Fruit fly (Drosophila melanogaster) whole organism, embryonic: ENCODE measurements around the gene Zyx.

Experiments used
- Bteb2 ChIP-seq: fragments of 200-800 bp; sonication (Bioruptor generic); optimal IDR thresholded peaks from 2 replicates; lab custom pipeline; 2016; ENCODE audit warnings: missing biosample characterization, missing genetic modification characterization
- CG10267 ChIP-seq: fragments of 200-800 bp; sonication (Bioruptor generic); optimal IDR thresholded peaks from 2 replicates; lab custom pipeline; 2018; ENCODE audit warnings: missing biosample characterization, mild to moderate bottlenecking, missing genetic modification characterization, moderate library complexity
- CG10366 ChIP-seq: fragments of 200-800 bp; sonication (Bioruptor generic); IDR thresholded peaks from 2 replicates; pipeline ENCODE4 v1.3.6; 2022; ENCODE audit warnings: missing biosample characterization, missing genetic modification characterization
- CG10565 ChIP-seq: fragments of 200-800 bp; sonication (Bioruptor generic); optimal IDR thresholded peaks from 3 replicates; lab custom pipeline; 2016; ENCODE audit warnings: missing biosample characterization, mild to moderate bottlenecking, missing genetic modification characterization
- CG11093 ChIP-seq: fragments of 200-800 bp; sonication (Bioruptor generic); IDR thresholded peaks from 3 replicates; pipeline ENCODE4 v1.3.6; 2022; ENCODE audit warnings: missing biosample characterization, missing genetic modification characterization
- CG12219 ChIP-seq: fragments of 200-800 bp; sonication (Bioruptor generic); optimal IDR thresholded peaks from 3 replicates; lab custom pipeline; 2018; ENCODE audit warnings: missing biosample characterization, mild to moderate bottlenecking, missing genetic modification characterization
- CG13296 ChIP-seq: fragments of 200-800 bp; sonication (Bioruptor generic); optimal IDR thresholded peaks from 3 replicates; lab custom pipeline; 2018; ENCODE audit warnings: missing biosample characterization, mild to moderate bottlenecking, missing genetic modification characterization
- CG13894 ChIP-seq: fragments of 200-800 bp; sonication (Bioruptor generic); optimal IDR thresholded peaks from 3 replicates; lab custom pipeline; 2018; ENCODE audit warnings: missing biosample characterization, mild to moderate bottlenecking, missing genetic modification characterization, moderate library complexity
- CG14965 ChIP-seq: fragments of 200-800 bp; sonication (Bioruptor generic); optimal IDR thresholded peaks from 2 replicates; lab custom pipeline; 2016; ENCODE audit warnings: missing biosample characterization, missing genetic modification characterization, borderline replicate concordance
- CG1603 ChIP-seq: fragments of 200-800 bp; sonication (Bioruptor generic); optimal IDR thresholded peaks from 2 replicates; lab custom pipeline; 2019; ENCODE audit warnings: missing biosample characterization, mild to moderate bottlenecking, missing genetic modification characterization, moderate library complexity
- CG18764 ChIP-seq: fragments of 200-800 bp; sonication (Bioruptor generic); optimal IDR thresholded peaks from 3 replicates; lab custom pipeline; 2016; ENCODE audit warnings: missing biosample characterization, missing genetic modification characterization
- CG2199 ChIP-seq: fragments of 200-800 bp; sonication (Bioruptor generic); IDR thresholded peaks from 3 replicates; pipeline ENCODE4 v1.3.6; 2022; ENCODE audit warnings: missing biosample characterization, missing genetic modification characterization
- CG3065 ChIP-seq: fragments of 200-800 bp; sonication (Bioruptor generic); optimal IDR thresholded peaks from 2 replicates; lab custom pipeline; 2016; ENCODE audit warnings: missing biosample characterization, missing genetic modification characterization
- CG4707 ChIP-seq: fragments of 200-800 bp; sonication (Bioruptor generic); optimal IDR thresholded peaks from 2 replicates; lab custom pipeline; 2018; ENCODE audit warnings: missing biosample characterization, mild to moderate bottlenecking, missing genetic modification characterization, moderate library complexity
- CG7556 ChIP-seq: fragments of 200-800 bp; sonication (Bioruptor generic); optimal IDR thresholded peaks from 2 replicates; lab custom pipeline; 2017; ENCODE audit warnings: missing biosample characterization, mild to moderate bottlenecking, missing genetic modification characterization
- CG7928 ChIP-seq: fragments of 200-800 bp; sonication (Bioruptor generic); optimal IDR thresholded peaks from 2 replicates; lab custom pipeline; 2017; ENCODE audit warnings: missing biosample characterization, mild to moderate bottlenecking, missing genetic modification characterization
- CG7963 ChIP-seq: fragments of 200-800 bp; sonication (Bioruptor generic); IDR thresholded peaks from 3 replicates; pipeline ENCODE4 v1.3.6; 2022; ENCODE audit warnings: missing biosample characterization, missing genetic modification characterization; ENCODE audit not compliant: partially characterized antibody
- CG8765 ChIP-seq: fragments of 200-800 bp; sonication (Bioruptor generic); IDR thresholded peaks from 2 replicates; pipeline ENCODE4 v1.3.6; 2022; ENCODE audit warnings: missing biosample characterization, missing genetic modification characterization
- D19A ChIP-seq: fragments of 200-800 bp; optimal IDR thresholded peaks from 3 replicates; lab custom pipeline; 2019; ENCODE audit warnings: missing biosample characterization, mild to moderate bottlenecking, missing genetic modification characterization, moderate library complexity
- E2f2 ChIP-seq: fragments of 200-800 bp; sonication (Bioruptor generic); IDR thresholded peaks from 2 replicates; pipeline ENCODE4 v1.3.6; 2022; ENCODE audit warnings: missing biosample characterization, missing genetic modification characterization
- Gug ChIP-seq: fragments of 200-800 bp; sonication (Bioruptor generic); IDR thresholded peaks from 4 replicates; pipeline ENCODE4 v1.3.6; 2022; ENCODE audit warnings: missing biosample characterization, missing genetic modification characterization
- H15 ChIP-seq: fragments of 200-800 bp; sonication (Bioruptor generic); IDR thresholded peaks from 3 replicates; pipeline ENCODE4 v1.3.6; 2022; ENCODE audit warnings: missing biosample characterization, missing genetic modification characterization
- HmgZ ChIP-seq: fragments of 200-800 bp; sonication (Bioruptor generic); optimal IDR thresholded peaks from 2 replicates; lab custom pipeline; 2018; ENCODE audit warnings: missing biosample characterization, mild to moderate bottlenecking, missing genetic modification characterization
- Hsf ChIP-seq: fragments of 200-800 bp; sonication (Bioruptor generic); optimal IDR thresholded peaks from 3 replicates; lab custom pipeline; 2016; ENCODE audit warnings: missing biosample characterization, missing genetic modification characterization
- Meics ChIP-seq: fragments of 200-800 bp; sonication (Bioruptor generic); optimal IDR thresholded peaks from 2 replicates; lab custom pipeline; 2017; ENCODE audit warnings: missing biosample characterization, mild to moderate bottlenecking, missing genetic modification characterization
- Oaz ChIP-seq: fragments of 200-800 bp; sonication (Bioruptor generic); IDR thresholded peaks from 2 replicates; pipeline ENCODE4 v1.3.6; 2022; ENCODE audit warnings: missing biosample characterization, missing genetic modification characterization
- Sox102F ChIP-seq: fragments of 200-800 bp; sonication (Bioruptor generic); optimal IDR thresholded peaks from 2 replicates; lab custom pipeline; 2018; ENCODE audit warnings: missing biosample characterization, mild to moderate bottlenecking, missing genetic modification characterization, moderate library complexity
- Trl ChIP-seq, 3 experiments: fragments of >200 bp in 2 of 3; fragments of 200-800 bp in 1 of 3; sonication (Bioruptor generic) in 1 of 3; optimal IDR thresholded peaks; 2 replicates in 1 of 3; 3 replicates in 2 of 3; lab custom pipeline; 2016 to 2017; ENCODE audit warnings: missing biosample characterization in 1 of 3, missing genetic modification characterization in 1 of 3
- Xbp1 ChIP-seq: fragments of 200-800 bp; sonication (Bioruptor generic); optimal IDR thresholded peaks from 3 replicates; lab custom pipeline; 2016; ENCODE audit warnings: missing biosample characterization, mild to moderate bottlenecking, missing genetic modification characterization
- ac ChIP-seq: fragments of 200-800 bp; sonication (Bioruptor generic); optimal IDR thresholded peaks from 3 replicates; lab custom pipeline; 2017; ENCODE audit warnings: missing biosample characterization, mild to moderate bottlenecking, missing genetic modification characterization
- cg ChIP-seq: fragments of 200-800 bp; sonication (Bioruptor generic); optimal IDR thresholded peaks from 3 replicates; lab custom pipeline; 2019; ENCODE audit warnings: missing biosample characterization, mild to moderate bottlenecking, missing genetic modification characterization, moderate library complexity
- chif ChIP-seq, 2 experiments: fragments of 200-800 bp; sonication (Bioruptor generic); optimal IDR thresholded peaks; 3 replicates each; lab custom pipeline; 2016; ENCODE audit warnings: missing biosample characterization in 2 of 2, missing genetic modification characterization in 2 of 2
- grau ChIP-seq: fragments of 200-800 bp; optimal IDR thresholded peaks from 3 replicates; lab custom pipeline; 2019; ENCODE audit warnings: missing biosample characterization, mild to moderate bottlenecking, missing genetic modification characterization, moderate library complexity
- grn ChIP-seq: fragments of 200-800 bp; sonication (Bioruptor generic); optimal IDR thresholded peaks from 3 replicates; lab custom pipeline; 2017; ENCODE audit warnings: missing biosample characterization, missing genetic modification characterization
- hb ChIP-seq: fragments of 200-800 bp; sonication (Bioruptor generic); IDR thresholded peaks from 3 replicates; pipeline ENCODE4 v1.3.6; 2022; ENCODE audit warnings: missing biosample characterization, missing genetic modification characterization; ENCODE audit not compliant: partially characterized antibody
- her ChIP-seq: fragments of 200-800 bp; sonication (Bioruptor generic); optimal IDR thresholded peaks from 2 replicates; lab custom pipeline; 2016; ENCODE audit warnings: missing biosample characterization, missing genetic modification characterization
- insv ChIP-seq, 2 experiments: fragments of 200-800 bp; sonication (Bioruptor generic); optimal IDR thresholded peaks; 3 replicates each; lab custom pipeline; 2016 to 2018; ENCODE audit warnings: missing biosample characterization in 2 of 2, missing genetic modification characterization in 2 of 2
- inv ChIP-seq: fragments of 200-800 bp; sonication (Bioruptor generic); IDR thresholded peaks from 2 replicates; pipeline ENCODE4 v1.3.6; 2022; ENCODE audit warnings: missing biosample characterization, missing genetic modification characterization; ENCODE audit not compliant: partially characterized antibody
- jing ChIP-seq: fragments of 200-800 bp; sonication (Bioruptor generic); optimal IDR thresholded peaks from 2 replicates; lab custom pipeline; 2018; ENCODE audit warnings: missing biosample characterization, mild to moderate bottlenecking, missing genetic modification characterization
- lilli ChIP-seq: fragments of 200-800 bp; sonication (Bioruptor generic); optimal IDR thresholded peaks from 3 replicates; lab custom pipeline; 2016; ENCODE audit warnings: missing biosample characterization, missing genetic modification characterization
- onecut ChIP-seq: fragments of 200-800 bp; sonication (Bioruptor generic); IDR thresholded peaks from 2 replicates; pipeline ENCODE4 v1.3.6; 2022; ENCODE audit warnings: missing biosample characterization, missing genetic modification characterization
- pzg ChIP-seq: fragments of 200-800 bp; sonication (Bioruptor generic); optimal IDR thresholded peaks from 3 replicates; lab custom pipeline; 2018; ENCODE audit warnings: missing biosample characterization, mild to moderate bottlenecking, missing genetic modification characterization, moderate library complexity
- sens ChIP-seq: fragments of 200-800 bp; sonication (Bioruptor generic); peaks from one replicate; lab custom pipeline; 2016; ENCODE audit warnings: missing biosample characterization, missing genetic modification characterization
- sim ChIP-seq: fragments of 200-800 bp; sonication (Bioruptor generic); IDR thresholded peaks from 2 replicates; pipeline ENCODE4 v1.3.6; 2022; ENCODE audit warnings: missing biosample characterization, missing genetic modification characterization
- sisA ChIP-seq: fragments of 200-800 bp; sonication (Bioruptor generic); IDR thresholded peaks from 2 replicates; pipeline ENCODE4 v1.3.6; 2022; ENCODE audit warnings: missing biosample characterization, missing genetic modification characterization
- sr ChIP-seq: fragments of 200-800 bp; sonication (Bioruptor generic); IDR thresholded peaks from 3 replicates; pipeline ENCODE4 v1.3.6; 2022; ENCODE audit warnings: missing biosample characterization, missing genetic modification characterization
- sug ChIP-seq: fragments of 200-800 bp; optimal IDR thresholded peaks from 2 replicates; lab custom pipeline; 2019; ENCODE audit warnings: missing biosample characterization, mild to moderate bottlenecking, missing genetic modification characterization, moderate library complexity
- vvl ChIP-seq: fragments of 200-800 bp; sonication (Bioruptor generic); IDR thresholded peaks from 2 replicates; pipeline ENCODE4 v1.3.6; 2022; ENCODE audit warnings: missing biosample characterization, missing genetic modification characterization
- wdn ChIP-seq: fragments of 200-800 bp; sonication (Bioruptor generic); IDR thresholded peaks from 2 replicates; pipeline ENCODE4 v1.3.6; 2022; ENCODE audit warnings: missing biosample characterization, missing genetic modification characterization
- zf30C ChIP-seq: fragments of 200-800 bp; sonication (Bioruptor generic); optimal IDR thresholded peaks from 3 replicates; lab custom pipeline; 2018; ENCODE audit warnings: missing biosample characterization, mild to moderate bottlenecking, missing genetic modification characterization

Gene Zyx

dm6 chr4:1084326-1085062 lies 19.7 kb upstream of the Zyx start, which contains the start of gene Actbeta:
TSS of gene Actbeta (minus strand) at chr4:1084796.
- TF ChIP-seq vvl (no peak), H15 (GFP tag; lab: Robert Waterston, UW) (no peak), CG7556 (GFP tag; lab: Kevin White, UChicago) (no peak), sug (tag; lab: Kevin White, UChicago) (no peak), CG4707 (no peak), CG13296 (GFP tag; lab: Kevin White, UChicago) (no peak), Xbp1 (GFP tag; lab: Kevin White, UChicago) (no peak), lilli (GFP tag; lab: Kevin White, UChicago) (no peak), zf30C (no peak), jing (GFP tag; lab: Kevin White, UChicago) (no peak), E2f2 (GFP tag; lab: Robert Waterston, UW) (peak; percentile 91), Oaz (GFP tag; lab: Robert Waterston, UW) (no peak), CG10267 (tag; lab: Kevin White, UChicago) (peak; percentile 16), CG2199 (GFP tag; lab: Robert Waterston, UW) (peak; percentile 63; the same call in 1 of the 3 replicates), sim (GFP tag; lab: Robert Waterston, UW) (no peak), Trl (optimal IDR thresholded peaks at IDR 0.05; lab: Kevin White, UChicago) (no peak), Trl (GFP tag; optimal IDR thresholded peaks at IDR 0.05; lab: Kevin White, UChicago) (no peak), sisA (GFP tag; lab: Robert Waterston, UW) (no peak), CG10565 (GFP tag; lab: Kevin White, UChicago) (no peak), CG14965 (GFP tag; lab: Kevin White, UChicago) (no peak), CG13894 (tag; lab: Kevin White, UChicago) (no peak), CG7928 (GFP tag; lab: Kevin White, UChicago) (no peak), grau (tag; lab: Kevin White, UChicago) (no peak), Hsf (no peak), Sox102F (no peak), cg (GFP tag; lab: Kevin White, UChicago) (no peak), Bteb2 (GFP tag; lab: Kevin White, UChicago) (no peak), CG11093 (no peak), ac (no peak), her (GFP tag; lab: Kevin White, UChicago) (no peak), CG1603 (tag; lab: Kevin White, UChicago) (peak; percentile 72), insv (GFP tag; optimal IDR thresholded peaks at IDR 0.05; lab: Kevin White, UChicago) (peak in 1 of 2 experiments; percentile 79), D19A (no peak), CG8765 (GFP tag; lab: Robert Waterston, UW) (no peak), hb (GFP tag; lab: Robert Waterston, UW) (peak; percentile 76; the same call in 2 of the 3 replicates), CG12219 (GFP tag; lab: Kevin White, UChicago) (no peak), chif (GFP tag; optimal IDR thresholded peaks at IDR 0.05; lab: Kevin White, UChicago) (no peak), CG10366 (GFP tag; lab: Robert Waterston, UW) (no peak), Meics (GFP tag; lab: Kevin White, UChicago) (no peak), wdn (GFP tag; lab: Robert Waterston, UW) (no peak), CG18764 (GFP tag; lab: Kevin White, UChicago) (no peak), pzg (GFP tag; lab: Kevin White, UChicago) (peak; percentile 81), sr (no peak), onecut (GFP tag; lab: Robert Waterston, UW) (no peak), Gug (GFP tag; lab: Robert Waterston, UW) (no peak), CG3065 (no peak), HmgZ (tag; lab: Kevin White, UChicago) (no peak), inv (GFP tag; lab: Robert Waterston, UW) (peak; percentile 73), grn (GFP tag; lab: Kevin White, UChicago) (no peak), sens (GFP tag; lab: Kevin White, UChicago) (peak; percentile 36), CG7963 (GFP tag; lab: Robert Waterston, UW) (peak; percentile 89)
